Fruit fly (Drosophila melanogaster) whole organism: Measurements from ENCODE around the gene IP3K2.

ENCODE experiments used
- CG8478 ChIP-seq: fragments of >200 bp; optimal IDR thresholded peaks from 2 replicates; lab custom pipeline; 2018; ENCODE audit warnings: inconsistent platforms
- pan ChIP-seq: fragments of >200 bp; optimal IDR thresholded peaks from 2 replicates; lab custom pipeline; 2017
- psq ChIP-seq: fragments of >200 bp; optimal IDR thresholded peaks from 2 replicates; lab custom pipeline; 2017

- TF ChIP-seq CG8478 (lab: Kevin White, UChicago) (no peak), pan (no peak), psq (lab: Kevin White, UChicago) (no peak)
These were observed 17.6 kb upstream of the IP3K2 start for dm6 chrX:13285749-13286336.
